Fruit fly (Drosophila melanogaster) whole organism, embryonic: Measurements from ENCODE around the gene Hrd3.
A peak's percentile ranks its signal among the peaks of the same experiment; 100 is the strongest.

Experiments used
- Ada2b ChIP-seq: fragments of 200-800 bp; sonication (Bioruptor generic); IDR thresholded peaks from 2 replicates; pipeline ENCODE4 v1.3.6; 2022; ENCODE audit warnings: missing biosample characterization, missing genetic modification characterization
- CG10543 ChIP-seq: fragments of 200-800 bp; sonication (Bioruptor generic); optimal IDR thresholded peaks from 3 replicates; lab custom pipeline; 2017; ENCODE audit warnings: missing biosample characterization, mild to moderate bottlenecking, missing genetic modification characterization, moderate library complexity
- CG12299 ChIP-seq: fragments of 200-800 bp; sonication (Bioruptor generic); optimal IDR thresholded peaks from 2 replicates; lab custom pipeline; 2018; ENCODE audit warnings: missing biosample characterization, mild to moderate bottlenecking, missing genetic modification characterization
- CG14441 ChIP-seq: fragments of 200-800 bp; sonication (Bioruptor generic); IDR thresholded peaks from 2 replicates; pipeline ENCODE4 v1.3.6; 2022; ENCODE audit warnings: missing biosample characterization, missing genetic modification characterization
- CG15073 ChIP-seq: fragments of 200-800 bp; sonication (Bioruptor generic); optimal IDR thresholded peaks from 2 replicates; lab custom pipeline; 2016; ENCODE audit warnings: missing biosample characterization, missing genetic modification characterization
- CG1529 ChIP-seq: fragments of 200-800 bp; sonication (Bioruptor generic); optimal IDR thresholded peaks from 3 replicates; lab custom pipeline; 2018; ENCODE audit warnings: missing biosample characterization, missing genetic modification characterization
- CG1647 ChIP-seq: fragments of 200-800 bp; sonication (Bioruptor generic); optimal IDR thresholded peaks from 3 replicates; lab custom pipeline; 2016; ENCODE audit warnings: missing biosample characterization, missing genetic modification characterization
- CG2678 ChIP-seq: fragments of 200-800 bp; sonication (Bioruptor generic); optimal IDR thresholded peaks from 3 replicates; lab custom pipeline; 2019; ENCODE audit warnings: missing biosample characterization, mild to moderate bottlenecking, missing genetic modification characterization, moderate library complexity
- CG2875 ChIP-seq: fragments of 200-800 bp; sonication (Bioruptor generic); optimal IDR thresholded peaks from 2 replicates; lab custom pipeline; 2017; ENCODE audit warnings: missing biosample characterization, mild to moderate bottlenecking, missing genetic modification characterization, missing genetic modification reagents
- CG30403 ChIP-seq: fragments of 200-800 bp; sonication (Bioruptor generic); optimal IDR thresholded peaks from 3 replicates; lab custom pipeline; 2016; ENCODE audit warnings: missing biosample characterization, missing genetic modification characterization
- CG31441 ChIP-seq: fragments of 200-800 bp; sonication (Bioruptor generic); IDR thresholded peaks from 2 replicates; pipeline ENCODE4 v1.3.6; 2022; ENCODE audit warnings: missing biosample characterization, missing genetic modification characterization
- CG32532 ChIP-seq: fragments of 200-800 bp; sonication (Bioruptor generic); IDR thresholded peaks from 2 replicates; pipeline ENCODE4 v1.3.6; 2022; ENCODE audit warnings: missing biosample characterization, missing genetic modification characterization
- CG32767 ChIP-seq: fragments of 200-800 bp; sonication (Bioruptor generic); IDR thresholded peaks from 2 replicates; pipeline ENCODE4 v1.3.6; 2022; ENCODE audit warnings: missing biosample characterization, missing genetic modification characterization
- CG3726 ChIP-seq: fragments of 200-800 bp; sonication (Bioruptor generic); IDR thresholded peaks from 3 replicates; pipeline ENCODE4, ENCODE4 v1.3.6; 2022; ENCODE audit warnings: missing biosample characterization, missing genetic modification characterization
- CG3838 ChIP-seq: fragments of 200-800 bp; sonication (Bioruptor generic); optimal IDR thresholded peaks from 3 replicates; lab custom pipeline; 2016; ENCODE audit warnings: missing biosample characterization, missing genetic modification characterization
- CG3847 ChIP-seq: fragments of 200-800 bp; sonication (Bioruptor generic); IDR thresholded peaks from 2 replicates; pipeline ENCODE4 v1.3.6; 2022; ENCODE audit warnings: missing biosample characterization, missing genetic modification characterization
- CG3995 ChIP-seq: fragments of 200-800 bp; sonication (Bioruptor generic); optimal IDR thresholded peaks from 3 replicates; lab custom pipeline; 2016; ENCODE audit warnings: missing biosample characterization, missing genetic modification characterization
- CG4282 ChIP-seq: fragments of 200-800 bp; sonication (Bioruptor generic); optimal IDR thresholded peaks from 2 replicates; lab custom pipeline; 2016; ENCODE audit warnings: missing biosample characterization, missing genetic modification characterization
- CG4707 ChIP-seq: fragments of 200-800 bp; sonication (Bioruptor generic); optimal IDR thresholded peaks from 2 replicates; lab custom pipeline; 2018; ENCODE audit warnings: missing biosample characterization, mild to moderate bottlenecking, missing genetic modification characterization, moderate library complexity
- CG5180 ChIP-seq: fragments of 200-800 bp; sonication (Bioruptor generic); optimal IDR thresholded peaks from 3 replicates; lab custom pipeline; 2017; ENCODE audit warnings: missing biosample characterization, missing genetic modification characterization, mild to moderate bottlenecking, moderate library complexity, missing genetic modification reagents
- CG6175 ChIP-seq: fragments of 200-800 bp; sonication (Bioruptor generic); IDR thresholded peaks from 3 replicates; pipeline ENCODE4 v1.3.6; 2022; ENCODE audit warnings: missing biosample characterization, missing genetic modification characterization
- CG6791 ChIP-seq: fragments of 200-800 bp; sonication (Bioruptor generic); IDR thresholded peaks from 3 replicates; pipeline ENCODE4 v1.3.6; 2022; ENCODE audit warnings: missing biosample characterization, missing genetic modification characterization; ENCODE audit not compliant: partially characterized antibody
- CG8089 ChIP-seq: fragments of 200-800 bp; sonication (Bioruptor generic); optimal IDR thresholded peaks from 3 replicates; lab custom pipeline; 2016; ENCODE audit warnings: missing biosample characterization, missing genetic modification characterization
- Dfd ChIP-seq, 2 experiments: fragments of >200 bp; optimal IDR thresholded peaks; 2 replicates each; lab custom pipeline; 2017; ENCODE audit warnings: missing biosample characterization in 2 of 2, missing genetic modification characterization in 2 of 2
- Drgx ChIP-seq: fragments of 200-800 bp; sonication (Bioruptor generic); IDR thresholded peaks from 2 replicates; pipeline ENCODE4 v1.3.6; 2022; ENCODE audit warnings: missing biosample characterization, missing genetic modification characterization
- Ets65A ChIP-seq: fragments of 200-800 bp; sonication (Bioruptor generic); peaks from one replicate; lab custom pipeline; 2016; ENCODE audit warnings: missing biosample characterization, missing genetic modification characterization
- GATAe ChIP-seq: fragments of 200-800 bp; sonication (Bioruptor generic); conservative IDR thresholded peaks from 2 replicates; pipeline ENCODE4 v1.3.6; 2022; ENCODE audit warnings: missing biosample characterization, missing genetic modification characterization
- H2.0 ChIP-seq: fragments of 200-800 bp; sonication (Bioruptor generic); IDR thresholded peaks from 2 replicates; pipeline ENCODE4 v1.3.6; 2022; ENCODE audit warnings: missing biosample characterization, missing genetic modification characterization
- Hand ChIP-seq: fragments of 200-800 bp; sonication (Bioruptor generic); optimal IDR thresholded peaks from 2 replicates; lab custom pipeline; 2017; ENCODE audit warnings: mild to moderate bottlenecking, missing biosample characterization, missing genetic modification reagents, missing genetic modification characterization
- HmgD ChIP-seq: fragments of 200-800 bp; sonication (Bioruptor generic); optimal IDR thresholded peaks from 3 replicates; lab custom pipeline; 2016; ENCODE audit warnings: missing biosample characterization, missing genetic modification characterization
- Myb ChIP-seq: fragments of 200-800 bp; sonication (Bioruptor generic); optimal IDR thresholded peaks from 2 replicates; lab custom pipeline; 2016; ENCODE audit warnings: missing biosample characterization, missing genetic modification characterization
- Neu2 ChIP-seq: fragments of 200-800 bp; sonication (Bioruptor generic); optimal IDR thresholded peaks from 3 replicates; lab custom pipeline; 2016; ENCODE audit warnings: missing biosample characterization, missing genetic modification characterization, borderline replicate concordance
- PHDP ChIP-seq: fragments of 200-800 bp; sonication (Bioruptor generic); optimal IDR thresholded peaks from 3 replicates; lab custom pipeline; 2018; ENCODE audit warnings: missing biosample characterization, mild to moderate bottlenecking, missing genetic modification characterization, moderate library complexity
- Scr ChIP-seq: fragments of 200-800 bp; sonication (Bioruptor generic); IDR thresholded peaks from 2 replicates; pipeline ENCODE4 v1.3.6; 2022; ENCODE audit warnings: missing biosample characterization, missing genetic modification characterization; ENCODE audit not compliant: partially characterized antibody
- Stat92E ChIP-seq, 3 experiments: fragments of >200 bp in 2 of 3; fragments of 200-800 bp in 1 of 3; sonication (Bioruptor generic) in 1 of 3; optimal IDR thresholded peaks; 2 replicates each; lab custom pipeline; 2017 to 2019; ENCODE audit warnings: missing biosample characterization in 3 of 3, missing genetic modification characterization in 3 of 3, mild to moderate bottlenecking in 1 of 3, moderate library complexity in 1 of 3
- amos ChIP-seq: fragments of 200-800 bp; sonication (Bioruptor generic); IDR thresholded peaks from 2 replicates; pipeline ENCODE4 v1.3.6; 2022; ENCODE audit warnings: missing biosample characterization, missing genetic modification characterization; ENCODE audit not compliant: partially characterized antibody
- bcd ChIP-seq: fragments of 200-800 bp; sonication (Bioruptor generic); optimal IDR thresholded peaks from 2 replicates; lab custom pipeline; 2017; ENCODE audit warnings: missing biosample characterization, mild to moderate bottlenecking, missing genetic modification characterization
- bigmax ChIP-seq: fragments of 200-800 bp; sonication (Bioruptor generic); optimal IDR thresholded peaks from 2 replicates; lab custom pipeline; 2018; ENCODE audit warnings: missing biosample characterization, mild to moderate bottlenecking, missing genetic modification characterization
- crc ChIP-seq: fragments of 200-800 bp; sonication (Bioruptor generic); optimal IDR thresholded peaks from 2 replicates; lab custom pipeline; 2016; ENCODE audit warnings: missing biosample characterization, missing genetic modification characterization
- ems ChIP-seq: fragments of 200-800 bp; sonication (Bioruptor generic); optimal IDR thresholded peaks from 3 replicates; lab custom pipeline; 2016; ENCODE audit warnings: missing biosample characterization, missing genetic modification characterization
- gcm2 ChIP-seq: fragments of 200-800 bp; sonication (Bioruptor generic); optimal IDR thresholded peaks from 2 replicates; lab custom pipeline; 2016; ENCODE audit warnings: missing biosample characterization, missing genetic modification characterization
- gem ChIP-seq: fragments of 200-800 bp; sonication (Bioruptor generic); optimal IDR thresholded peaks from 2 replicates; lab custom pipeline; 2019; ENCODE audit warnings: missing biosample characterization, mild to moderate bottlenecking, missing genetic modification characterization, moderate library complexity
- gsb ChIP-seq: fragments of 200-800 bp; sonication (Bioruptor generic); IDR thresholded peaks from 2 replicates; pipeline ENCODE4 v1.3.6; 2022; ENCODE audit warnings: missing biosample characterization, missing genetic modification characterization
- hkb ChIP-seq, 2 experiments: fragments of 200-800 bp in 1 of 2; fragments of >200 bp in 1 of 2; sonication (Bioruptor generic) in 1 of 2; IDR thresholded peaks in 1 of 2; optimal IDR thresholded peaks in 1 of 2; 2 replicates each; pipeline versions ENCODE4 v1.3.6 to Lab custom; 2017 to 2022; ENCODE audit warnings: missing biosample characterization in 1 of 2, missing genetic modification characterization in 1 of 2
- kay ChIP-seq: fragments of 200-800 bp; sonication (Bioruptor generic); optimal IDR thresholded peaks from 2 replicates; lab custom pipeline; 2016; ENCODE audit warnings: missing biosample characterization, missing genetic modification characterization
- ken ChIP-seq: fragments of 200-800 bp; sonication (Bioruptor generic); IDR thresholded peaks from 3 replicates; pipeline ENCODE4 v1.3.6; 2022; ENCODE audit warnings: missing biosample characterization, missing genetic modification characterization
- knrl ChIP-seq: fragments of 200-800 bp; sonication (Bioruptor generic); IDR thresholded peaks from 3 replicates; pipeline ENCODE4 v1.3.6; 2022; ENCODE audit warnings: missing biosample characterization, missing genetic modification characterization; ENCODE audit not compliant: partially characterized antibody
- lov ChIP-seq, 2 experiments: fragments of 200-800 bp in 1 of 2; fragments of >200 bp in 1 of 2; sonication (Bioruptor generic) in 1 of 2; IDR thresholded peaks in 1 of 2; optimal IDR thresholded peaks in 1 of 2; 2 replicates in 1 of 2; 3 replicates in 1 of 2; pipeline versions ENCODE4 v1.3.6 to Lab custom; 2017 to 2022; ENCODE audit warnings: missing biosample characterization in 1 of 2, missing genetic modification characterization in 1 of 2
- twi ChIP-seq: fragments of 200-800 bp; optimal IDR thresholded peaks from 2 replicates; lab custom pipeline; 2019; ENCODE audit warnings: missing biosample characterization, mild to moderate bottlenecking, missing genetic modification characterization, moderate library complexity

Hrd3 gene

DNA sequence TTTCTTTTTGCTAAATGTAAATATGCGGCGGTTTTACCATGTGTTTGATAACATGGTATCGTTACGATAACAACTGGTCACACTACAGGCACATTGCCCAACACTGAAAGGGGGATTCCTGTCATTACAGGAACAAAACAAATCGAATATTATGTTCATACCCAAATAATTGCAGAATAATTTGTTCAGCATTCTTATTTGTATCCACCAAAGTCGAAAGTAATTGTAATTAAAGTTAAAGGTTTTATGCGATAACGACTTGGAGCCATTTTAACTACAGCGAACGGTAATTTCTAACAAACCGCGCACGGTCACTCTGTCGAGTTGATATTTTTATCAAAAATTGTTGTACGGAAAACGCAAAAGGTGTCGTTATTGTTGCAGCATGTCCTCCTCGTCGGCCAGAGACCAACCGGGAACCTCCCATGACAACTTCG is 9.1 kb upstream of the Hrd3 start, which contains the start of the genes CG10214 and CG10375 (continued):
- TF ChIP-seq Scr (GFP tag; lab: Robert Waterston, UW): peak; percentile 52
- TF ChIP-seq Myb: peak; percentile 85
- peak; percentile 84 for TF ChIP-seq ems
- peak; percentile 32; the same call in 1 of the 2 replicates for TF ChIP-seq CG32767 (GFP tag; lab: Robert Waterston, UW)
- TF ChIP-seq GATAe: peak; percentile 60
- peak; percentile 86 for TF ChIP-seq HmgD (GFP tag; lab: Kevin White, UChicago)
- peak; percentile 29 for TF ChIP-seq CG15073 (GFP tag; lab: Kevin White, UChicago)
- peak; percentile 47; the same call in 1 of the 2 replicates for TF ChIP-seq Drgx (GFP tag; lab: Robert Waterston, UW)
- TF ChIP-seq crc (GFP tag; lab: Kevin White, UChicago): peak; percentile 64
- TF ChIP-seq twi (tag; lab: Kevin White, UChicago): peak; percentile 85
- TF ChIP-seq Hand (GFP tag; lab: Kevin White, UChicago): no peak
- TF ChIP-seq CG3847 (GFP tag; lab: Robert Waterston, UW): peak; percentile 82
- TF ChIP-seq CG8089 (GFP tag; lab: Kevin White, UChicago): peak; percentile 67
- peak; percentile 97 for TF ChIP-seq Ets65A (GFP tag; lab: Kevin White, UChicago)
- TF ChIP-seq CG14441 (GFP tag; lab: Robert Waterston, UW): peak; percentile 68
- TF ChIP-seq Neu2 (GFP tag; lab: Kevin White, UChicago): peak; percentile 64
- no peak for TF ChIP-seq CG5180

DNA sequence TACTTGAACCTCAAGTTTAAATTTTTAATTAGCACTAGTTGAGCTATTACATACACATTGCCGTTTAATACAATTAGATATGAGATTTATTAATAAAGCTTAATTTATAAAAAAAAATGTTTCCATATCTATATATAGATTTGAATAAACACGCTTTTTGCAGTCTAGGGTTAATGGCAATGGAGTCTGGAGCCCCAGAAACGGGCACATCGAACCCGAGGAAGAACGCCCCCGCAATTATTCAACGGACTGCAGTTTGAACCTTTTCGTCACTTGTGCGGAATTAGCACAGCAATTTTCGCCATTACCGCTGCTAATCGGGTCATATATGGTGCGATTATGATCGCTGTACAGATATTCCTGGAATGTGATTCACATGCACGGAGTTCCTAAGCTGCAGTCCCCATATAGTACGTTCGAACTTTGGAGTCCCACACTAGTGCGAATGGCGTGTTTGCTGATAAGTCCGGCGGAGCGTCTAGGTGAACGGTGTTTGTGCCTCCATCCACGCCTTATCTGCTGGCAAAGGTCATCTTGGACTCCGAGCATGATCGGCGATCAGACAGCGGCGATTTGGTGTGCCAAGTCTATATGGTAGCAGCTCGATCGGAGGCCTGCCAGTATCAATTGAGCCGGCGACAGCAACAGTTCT is 5.4 kb upstream of the Hrd3 start, which contains the start of gene Lsd-1:
Gene Lsd-1 (plus strand): TSS at position 236 of the 652 bp plus-strand sequence.
- TF ChIP-seq CG12299 (tag; lab: Kevin White, UChicago): no peak
- TF ChIP-seq CG3838 (GFP tag; lab: Kevin White, UChicago): no peak
- TF ChIP-seq bcd (GFP tag; lab: Kevin White, UChicago): no peak
- TF ChIP-seq CG3726: no peak
- no peak for TF ChIP-seq amos
- no peak for TF ChIP-seq gcm2 (GFP tag; lab: Kevin White, UChicago)
- TF ChIP-seq CG4282 (GFP tag; lab: Kevin White, UChicago): no peak
- TF ChIP-seq CG31441 (GFP tag; lab: Robert Waterston, UW): no peak
- no peak for TF ChIP-seq lov (optimal IDR thresholded peaks at IDR 0.05; lab: Kevin White, UChicago)
- no peak for TF ChIP-seq lov (GFP tag; IDR thresholded peaks at IDR 0.05; lab: Robert Waterston, UW)
- no peak for TF ChIP-seq CG30403
- no peak for TF ChIP-seq CG6175
- no peak for TF ChIP-seq knrl (GFP tag; lab: Robert Waterston, UW)
- TF ChIP-seq CG6791 (GFP tag; lab: Robert Waterston, UW): no peak
- TF ChIP-seq CG2875 (GFP tag; lab: Kevin White, UChicago): no peak
- TF ChIP-seq CG10543 (GFP tag; lab: Kevin White, UChicago): peak; percentile 79
- TF ChIP-seq CG1529 (GFP tag; lab: Kevin White, UChicago): no peak
- TF ChIP-seq ken (GFP tag; lab: Robert Waterston, UW): no peak
- TF ChIP-seq bigmax (GFP tag; lab: Kevin White, UChicago): no peak
- TF ChIP-seq PHDP (tag; lab: Kevin White, UChicago): no peak
- TF ChIP-seq CG4707: no peak
- no peak for TF ChIP-seq CG1647 (GFP tag; lab: Kevin White, UChicago)
- TF ChIP-seq hkb (optimal IDR thresholded peaks at IDR 0.05; lab: Kevin White, UChicago): no peak
- TF ChIP-seq hkb (GFP tag; IDR thresholded peaks at IDR 0.05; lab: Robert Waterston, UW): no peak
- TF ChIP-seq Dfd (GFP tag; optimal IDR thresholded peaks at IDR 0.05; lab: Kevin White, UChicago): no peak
- TF ChIP-seq CG32532 (GFP tag; lab: Robert Waterston, UW): no peak
- TF ChIP-seq Stat92E (GFP tag; optimal IDR thresholded peaks at IDR 0.05; lab: Kevin White, UChicago): no peak
- no peak for TF ChIP-seq gsb
- TF ChIP-seq Ada2b: no peak
- no peak for TF ChIP-seq H2.0
- TF ChIP-seq gem: peak; percentile 7
- TF ChIP-seq CG3995: no peak
- no peak for TF ChIP-seq kay (GFP tag; lab: Kevin White, UChicago)
- no peak for TF ChIP-seq CG2678 (tag; lab: Kevin White, UChicago)
